Worm (Caenorhabditis elegans) whole organism, early embryonic: ENCODE measurements around the gene M03B6.3.

Experiments used
- B0310.2 ChIP-seq: sonication (generic microtip); optimal IDR thresholded peaks from 2 replicates; lab custom pipeline; 2016; ENCODE audit warnings: mild to moderate bottlenecking, missing genetic modification characterization, missing compliant biosample characterization
- F13C5.2 ChIP-seq: sonication (generic microtip); optimal IDR thresholded peaks from 2 replicates; lab custom pipeline; 2017; ENCODE audit warnings: mild to moderate bottlenecking, missing genetic modification characterization, inconsistent platforms, missing compliant biosample characterization
- aly-1 ChIP-seq: sonication (generic microtip); optimal IDR thresholded peaks from 2 replicates; lab custom pipeline; 2016; ENCODE audit warnings: missing genetic modification characterization, missing compliant biosample characterization
- ama-1 ChIP-seq: fragments of 150-350 bp; optimal IDR thresholded peaks from 2 replicates; lab custom pipeline; 2014
- ceh-13 ChIP-seq: fragments of 200-800 bp; sonication (Bioruptor generic); optimal IDR thresholded peaks from 2 replicates; lab custom pipeline; 2018; ENCODE audit warnings: mild to moderate bottlenecking, missing genetic modification characterization, missing compliant biosample characterization
- ceh-36 ChIP-seq: sonication (generic microtip); optimal IDR thresholded peaks from 2 replicates; lab custom pipeline; 2016; ENCODE audit warnings: missing genetic modification characterization, inconsistent platforms, missing compliant biosample characterization
- ets-7 ChIP-seq: sonication (generic microtip); optimal IDR thresholded peaks from 2 replicates; lab custom pipeline; 2016; ENCODE audit warnings: missing genotype, missing genetic modification characterization, missing compliant biosample characterization
- flt-1 ChIP-seq: fragments of 200-800 bp; sonication (Bioruptor generic); IDR thresholded peaks from 2 replicates; pipeline ENCODE4 v1.3.6; 2022; ENCODE audit warnings: missing genetic modification characterization, missing compliant biosample characterization
- hmbx-1 ChIP-seq: sonication (generic microtip); optimal IDR thresholded peaks from 2 replicates; lab custom pipeline; 2016; ENCODE audit warnings: mild to moderate bottlenecking, missing genetic modification characterization, missing compliant biosample characterization
- hmg-4 ChIP-seq: fragments of 200-800 bp; sonication (Bioruptor generic); optimal IDR thresholded peaks from 2 replicates; lab custom pipeline; 2018; ENCODE audit warnings: mild to moderate bottlenecking, missing genetic modification characterization, missing compliant biosample characterization
- hnd-1 ChIP-seq: sonication (generic microtip); optimal IDR thresholded peaks from 2 replicates; lab custom pipeline; 2016; ENCODE audit warnings: missing genetic modification characterization, missing compliant biosample characterization
- pes-1 ChIP-seq: fragments of 200-800 bp; sonication (Bioruptor generic); IDR thresholded peaks from 2 replicates; pipeline ENCODE4 v1.3.6; 2022; ENCODE audit warnings: missing genetic modification reagents, missing genetic modification characterization, missing compliant biosample characterization
- scrt-1 ChIP-seq: fragments of 200-800 bp; sonication (Bioruptor generic); IDR thresholded peaks from 2 replicates; pipeline ENCODE4 v1.3.6; 2022; ENCODE audit warnings: missing genetic modification characterization, missing compliant biosample characterization
- sea-1 ChIP-seq: fragments of 200-800 bp; sonication (Bioruptor generic); conservative IDR thresholded peaks from 2 replicates; pipeline ENCODE4 v1.3.6; 2022; ENCODE audit warnings: missing genetic modification characterization, missing compliant biosample characterization
- tbx-11 ChIP-seq: fragments of 200-800 bp; sonication (Bioruptor generic); IDR thresholded peaks from 2 replicates; pipeline ENCODE4 v1.3.6; 2022; ENCODE audit warnings: missing genetic modification characterization, missing compliant biosample characterization
- tbx-37 ChIP-seq: fragments of 200-800 bp; sonication (Bioruptor generic); conservative IDR thresholded peaks from 2 replicates; pipeline ENCODE4 v1.3.6; 2022; ENCODE audit warnings: missing genetic modification reagents, missing genetic modification characterization, missing compliant biosample characterization
- tra-4 ChIP-seq: sonication (generic microtip); optimal IDR thresholded peaks from 2 replicates; lab custom pipeline; 2017; ENCODE audit warnings: missing genetic modification characterization, missing compliant biosample characterization

Gene M03B6.3

DNA sequence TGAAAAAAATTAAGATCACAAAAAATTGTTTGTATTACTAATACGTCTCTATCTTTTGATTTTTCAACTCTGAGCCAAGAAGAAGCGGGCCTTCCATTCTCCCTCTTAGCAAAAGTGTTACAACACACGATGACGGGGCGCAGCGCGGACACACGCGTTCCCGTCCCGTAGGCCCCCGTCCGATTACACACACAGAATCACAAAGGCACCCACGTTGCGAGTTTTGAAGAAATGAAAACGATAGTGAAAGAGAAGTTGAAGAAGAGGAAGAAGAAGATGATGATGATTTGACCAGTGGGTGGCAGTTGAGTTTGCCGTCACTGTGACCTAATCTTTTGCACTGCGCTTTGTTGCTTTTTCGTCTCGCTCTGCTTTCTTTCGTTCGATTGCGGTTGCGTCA lies 18.1 kb downstream of the M03B6.3 start:
- TF ChIP-seq ceh-13 (GFP tag; lab: Kevin White, UChicago) = no peak
- TF ChIP-seq hmbx-1 (tag; lab: Kevin White, UChicago) = no peak

DNA sequence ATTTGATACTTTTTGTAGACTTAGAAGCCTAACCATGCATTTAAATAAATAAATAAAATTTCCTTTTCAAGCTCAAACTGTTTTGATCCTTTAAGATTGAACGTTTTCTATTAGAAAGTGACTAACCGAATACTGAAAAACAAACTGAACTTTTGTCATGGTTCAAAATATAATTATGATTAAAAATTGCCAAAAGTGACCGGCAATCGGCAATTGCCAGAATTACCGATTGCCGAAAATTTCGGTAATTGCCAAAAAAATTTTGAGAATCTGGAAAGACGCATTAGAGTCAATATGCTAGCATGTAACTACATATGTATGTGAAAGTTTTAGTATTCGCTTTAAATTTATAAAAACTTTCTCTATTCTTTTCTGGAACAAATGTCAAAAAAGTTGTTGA lies 20.4 kb downstream of the M03B6.3 start, which contains the start of gene M03B6.5:
M03B6.5 (plus strand) TSS at position 301 of the 400 bp plus-strand sequence.
- no peak for TF ChIP-seq ets-7 (tag; lab: Kevin White, UChicago)
- no peak for TF ChIP-seq hmbx-1 (tag; lab: Kevin White, UChicago)
- no peak for TF ChIP-seq pes-1
- TF ChIP-seq tbx-11 (GFP tag; lab: Robert Waterston, UW) = no peak
- TF ChIP-seq sea-1 (GFP tag; lab: Robert Waterston, UW) = no peak
- no peak for TF ChIP-seq tra-4 (tag; lab: Kevin White, UChicago)
- TF ChIP-seq tbx-37 (GFP tag; lab: Robert Waterston, UW) = no peak

DNA sequence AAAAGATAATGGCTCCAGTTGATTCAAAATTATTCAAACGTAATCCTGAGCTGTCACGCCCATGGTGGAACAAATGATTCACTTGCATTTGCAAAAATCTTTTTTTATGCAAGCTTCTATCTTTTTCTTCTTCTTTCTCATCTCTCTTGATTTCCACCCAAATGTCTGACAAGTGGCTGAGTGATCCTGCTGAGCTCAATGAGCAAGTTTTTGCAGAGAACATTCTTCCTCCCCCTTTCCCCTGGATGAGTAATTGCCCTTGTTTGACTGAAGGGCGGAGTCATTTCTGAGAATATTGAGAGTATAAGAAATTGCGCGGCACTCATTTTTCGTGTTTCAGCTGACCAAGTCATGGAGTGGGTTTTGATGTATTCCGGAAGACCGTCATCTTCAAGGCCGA lies 22.8 kb downstream of the M03B6.3 start, which contains the start of gene M03B6.1:
M03B6.1 (plus strand) TSS at position 334 of the 400 bp plus-strand sequence.
- TF ChIP-seq ama-1 (no peak), ets-7 (tag; lab: Kevin White, UChicago) (no peak), scrt-1 (GFP tag; lab: Robert Waterston, UW) (no peak), aly-1 (tag; lab: Kevin White, UChicago) (no peak), sea-1 (GFP tag; lab: Robert Waterston, UW) (no peak), tra-4 (tag; lab: Kevin White, UChicago) (no peak), ceh-36 (tag; lab: Kevin White, UChicago) (no peak), tbx-37 (GFP tag; lab: Robert Waterston, UW) (no peak), hmg-4 (GFP tag; lab: Kevin White, UChicago) (no peak), B0310.2 (tag; lab: Kevin White, UChicago) (no peak)

- TF ChIP-seq B0310.2 (tag; lab: Kevin White, UChicago) (no peak), ama-1 (no peak), ceh-13 (GFP tag; lab: Kevin White, UChicago) (no peak), tra-4 (tag; lab: Kevin White, UChicago) (no peak), tbx-11 (GFP tag; lab: Robert Waterston, UW) (no peak), hmbx-1 (tag; lab: Kevin White, UChicago) (no peak)
These were observed 23.8 kb downstream of the M03B6.3 start for ce11 chrX:13840336-13840735.

- no peak for TF ChIP-seq aly-1 (tag; lab: Kevin White, UChicago)
- TF ChIP-seq ceh-36 (tag; lab: Kevin White, UChicago) = no peak
- TF ChIP-seq sea-1 (GFP tag; lab: Robert Waterston, UW) = no peak
- no peak for TF ChIP-seq F13C5.2 (tag; lab: Kevin White, UChicago)
- no peak for TF ChIP-seq hmbx-1 (tag; lab: Kevin White, UChicago)
- no peak for TF ChIP-seq tbx-11 (GFP tag; lab: Robert Waterston, UW)
- no peak for TF ChIP-seq tbx-37 (GFP tag; lab: Robert Waterston, UW)
- TF ChIP-seq hmg-4 (GFP tag; lab: Kevin White, UChicago) = no peak
- no peak for TF ChIP-seq ama-1
These were observed 26.1 kb downstream of the M03B6.3 start for ce11 chrX:13838019-13838418.

DNA sequence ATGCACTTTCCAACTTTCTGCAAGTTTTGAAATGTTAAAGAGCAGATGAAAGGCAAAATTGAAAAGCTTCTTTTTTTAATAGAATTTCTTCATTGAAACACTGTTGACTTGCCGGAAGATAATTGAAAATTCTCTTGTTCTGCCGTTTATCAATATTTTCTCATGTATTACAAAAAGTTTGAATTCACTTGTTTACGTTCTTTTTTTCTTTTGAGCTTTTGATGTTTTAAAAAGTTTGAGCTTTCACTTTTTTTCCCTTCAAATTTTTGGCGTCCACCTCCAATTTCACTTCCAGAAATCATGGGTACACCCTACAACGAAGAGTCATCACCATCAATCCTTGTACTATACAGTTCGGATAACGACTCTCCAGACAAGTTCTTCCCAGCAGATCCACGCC lies 30.0 kb downstream of the M03B6.3 start, which contains the start of gene F19D8.2:
F19D8.2 (plus strand) TSS at position 301 of the 400 bp plus-strand sequence.
- TF ChIP-seq ceh-36 (tag; lab: Kevin White, UChicago) = no peak
- TF ChIP-seq tbx-11 (GFP tag; lab: Robert Waterston, UW) = no peak
- no peak for TF ChIP-seq ceh-13 (GFP tag; lab: Kevin White, UChicago)
- TF ChIP-seq flt-1 = no peak
- no peak for TF ChIP-seq sea-1 (GFP tag; lab: Robert Waterston, UW)
- TF ChIP-seq tra-4 (tag; lab: Kevin White, UChicago) = no peak

DNA sequence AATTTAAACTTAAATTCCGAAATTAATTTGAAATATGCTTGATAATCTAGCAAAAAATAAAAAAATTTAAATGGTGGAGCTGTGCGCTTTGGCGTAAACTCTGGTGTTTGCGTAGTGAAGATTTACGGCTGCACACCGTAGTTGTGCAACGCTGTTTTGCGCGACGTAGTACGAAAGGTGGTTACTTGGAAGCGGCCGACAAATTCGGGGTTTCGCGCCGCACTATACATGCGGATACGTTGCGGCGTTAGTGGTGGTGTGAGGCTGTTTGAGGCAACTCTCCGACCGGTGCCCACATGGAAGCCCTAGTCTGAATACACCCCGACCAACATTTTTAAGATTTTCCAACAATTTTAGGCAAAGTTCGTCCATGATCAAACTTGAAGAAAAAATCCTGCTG lies 30.6 kb downstream of the M03B6.3 start:
- TF ChIP-seq F13C5.2 (tag; lab: Kevin White, UChicago) = no peak
- no peak for TF ChIP-seq hmbx-1 (tag; lab: Kevin White, UChicago)
- TF ChIP-seq tbx-37 (GFP tag; lab: Robert Waterston, UW) = no peak
- no peak for TF ChIP-seq aly-1 (tag; lab: Kevin White, UChicago)
- TF ChIP-seq B0310.2 (tag; lab: Kevin White, UChicago) = no peak
- TF ChIP-seq sea-1 (GFP tag; lab: Robert Waterston, UW) = no peak
- TF ChIP-seq scrt-1 (GFP tag; lab: Robert Waterston, UW) = no peak
- TF ChIP-seq hnd-1 = no peak
- no peak for TF ChIP-seq pes-1
- TF ChIP-seq flt-1 = no peak
- no peak for TF ChIP-seq ceh-36 (tag; lab: Kevin White, UChicago)
- no peak for TF ChIP-seq ama-1
- no peak for TF ChIP-seq ceh-13 (GFP tag; lab: Kevin White, UChicago)
- TF ChIP-seq hmg-4 (GFP tag; lab: Kevin White, UChicago) = no peak
- no peak for TF ChIP-seq tbx-11 (GFP tag; lab: Robert Waterston, UW)
- TF ChIP-seq ets-7 (tag; lab: Kevin White, UChicago) = no peak
- no peak for TF ChIP-seq tra-4 (tag; lab: Kevin White, UChicago)

- TF ChIP-seq F13C5.2 (tag; lab: Kevin White, UChicago) (no peak), hnd-1 (no peak), hmbx-1 (tag; lab: Kevin White, UChicago) (no peak), ets-7 (tag; lab: Kevin White, UChicago) (no peak), pes-1 (no peak), scrt-1 (GFP tag; lab: Robert Waterston, UW) (no peak), tra-4 (tag; lab: Kevin White, UChicago) (no peak), B0310.2 (tag; lab: Kevin White, UChicago) (no peak), ceh-36 (tag; lab: Kevin White, UChicago) (no peak), tbx-37 (GFP tag; lab: Robert Waterston, UW) (no peak), sea-1 (GFP tag; lab: Robert Waterston, UW) (no peak), aly-1 (tag; lab: Kevin White, UChicago) (no peak)
These were observed 40.6 kb downstream of the M03B6.3 start, which contains the start of gene twk-23 for ce11 chrX:13823482-13823881. TSS of gene twk-23 (minus strand) at chrX:13823582.
